Worm (Caenorhabditis elegans) whole organism, L2 larva: ENCODE results near the gene rap-2.

Source experiments
- aly-2 ChIP-seq: fragments of 150-350 bp; optimal IDR thresholded peaks from 2 replicates; lab custom pipeline; 2014; ENCODE audit warnings: missing biosample characterization, missing genetic modification characterization
- ama-1 ChIP-seq: fragments of 150-350 bp; optimal IDR thresholded peaks from 2 replicates; lab custom pipeline; 2018; ENCODE audit warnings: inconsistent platforms
- blmp-1 ChIP-seq: sonication (generic microtip); optimal IDR thresholded peaks from 2 replicates; lab custom pipeline; 2017; ENCODE audit warnings: missing genetic modification characterization, mild to moderate bottlenecking, missing compliant biosample characterization, antibody characterized with exemption, moderate library complexity; ENCODE audit not compliant: insufficient read depth
- ceh-82 ChIP-seq: fragments of 150-350 bp; optimal IDR thresholded peaks from 2 replicates; lab custom pipeline; 2014; ENCODE audit warnings: missing biosample characterization, missing genetic modification characterization
- elt-1 ChIP-seq: fragments of 150-350 bp; optimal IDR thresholded peaks from 2 replicates; lab custom pipeline; 2014; ENCODE audit warnings: missing biosample characterization, missing genetic modification characterization
- fos-1 ChIP-seq: fragments of 150-350 bp; optimal IDR thresholded peaks from 2 replicates; lab custom pipeline; 2014; ENCODE audit warnings: missing biosample characterization, missing genetic modification characterization
- lin-39 ChIP-seq: fragments of 150-350 bp; optimal IDR thresholded peaks from 2 replicates; lab custom pipeline; 2014; ENCODE audit warnings: missing biosample characterization, missing genetic modification reagents, missing genetic modification characterization
- lsy-2 ChIP-seq, 2 experiments: fragments of 150-350 bp in 1 of 2; sonication (generic microtip) in 1 of 2; optimal IDR thresholded peaks; 2 replicates each; lab custom pipeline; 2014 to 2017; ENCODE audit warnings: missing biosample characterization in 2 of 2, missing genetic modification characterization in 2 of 2
- mdl-1 ChIP-seq, 2 experiments: fragments of 150-350 bp in 1 of 2; sonication (generic microtip) in 1 of 2; optimal IDR thresholded peaks; 2 replicates each; lab custom pipeline; 2017; ENCODE audit warnings: missing biosample characterization in 2 of 2, missing genetic modification characterization in 2 of 2
- nhr-77 ChIP-seq: fragments of 150-350 bp; optimal IDR thresholded peaks from 2 replicates; lab custom pipeline; 2014; ENCODE audit warnings: missing biosample characterization, missing genetic modification characterization
- snpc-4 ChIP-seq: fragments of 150-350 bp; optimal IDR thresholded peaks from 2 replicates; lab custom pipeline; 2014; ENCODE audit warnings: missing biosample characterization, missing genetic modification characterization
- zag-1 ChIP-seq: fragments of 150-350 bp; optimal IDR thresholded peaks from 2 replicates; lab custom pipeline; 2014; ENCODE audit warnings: missing biosample characterization, missing genetic modification characterization

ce11 chrV:15059534-15059933, 4.4 kb downstream of the rap-2 start, which contains the start of the genes mcm-3 and C25D7.15:
- TF ChIP-seq mdl-1 (tag; optimal IDR thresholded peaks at IDR 0.05; lab: Kevin White, UChicago) = no peak
- no peak for TF ChIP-seq ceh-82 (tag; lab: Kevin White, UChicago)
- TF ChIP-seq blmp-1 (tag; lab: Kevin White, UChicago) = no peak
- TF ChIP-seq lsy-2 (tag; optimal IDR thresholded peaks at IDR 0.05; lab: Kevin White, UChicago) = no peak
- no peak for TF ChIP-seq snpc-4 (tag; lab: Kevin White, UChicago)
- no peak for TF ChIP-seq lin-39
- no peak for TF ChIP-seq fos-1 (tag; lab: Kevin White, UChicago)
- TF ChIP-seq elt-1 (tag; lab: Kevin White, UChicago) = no peak
- TF ChIP-seq nhr-77 = no peak
- TF ChIP-seq ama-1 (lab: Kevin White, UChicago) = no peak
- TF ChIP-seq zag-1 (tag; lab: Kevin White, UChicago) = no peak
- no peak for TF ChIP-seq aly-2 (tag; lab: Kevin White, UChicago)
